Worm (Caenorhabditis elegans): ENCODE measurements around the gene tmem-132.
"Not testable (repeated sequence)": the region's sequence is repeated elsewhere in the genome, so short reads cannot be mapped to it uniquely, and the experiment has no call there.

The tmem-132 gene

DNA sequence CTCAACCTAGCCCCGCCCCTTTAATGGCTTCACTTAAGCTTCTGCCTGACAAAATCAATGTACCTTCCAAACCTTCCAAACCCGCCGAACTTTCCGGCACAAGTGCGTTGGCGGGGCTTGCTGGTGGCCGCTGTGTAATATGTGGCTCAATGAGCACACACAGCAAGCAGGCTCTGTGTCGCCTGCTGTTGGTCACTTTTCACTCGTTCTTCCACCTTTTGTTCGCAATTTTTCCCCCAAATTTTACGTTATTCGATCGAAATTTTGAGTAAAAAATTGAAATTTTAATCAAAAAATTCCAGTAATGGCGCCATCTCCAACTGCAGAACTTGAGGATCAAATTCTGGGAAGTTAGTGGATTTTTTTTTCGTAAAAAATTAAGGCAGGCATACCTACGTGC is 15.8 kb downstream of the tmem-132 start, which contains the start of gene set-27:
TSS of gene set-27 (plus strand) at position 301 of the 400 bp plus-strand sequence.
- TF ChIP-seq nhr-23 (tag; optimal IDR thresholded peaks at IDR 0.05) (no peak), elt-1 (tag; optimal IDR thresholded peaks at IDR 0.05) (no peak), nhr-129 (tag; optimal IDR thresholded peaks at IDR 0.05) (no peak), nhr-10 (tag; optimal IDR thresholded peaks at IDR 0.05) (no peak), unc-62 (GFP tag; optimal IDR thresholded peaks at IDR 0.05) (no peak), aly-2 (tag; optimal IDR thresholded peaks at IDR 0.05) (no peak)

DNA sequence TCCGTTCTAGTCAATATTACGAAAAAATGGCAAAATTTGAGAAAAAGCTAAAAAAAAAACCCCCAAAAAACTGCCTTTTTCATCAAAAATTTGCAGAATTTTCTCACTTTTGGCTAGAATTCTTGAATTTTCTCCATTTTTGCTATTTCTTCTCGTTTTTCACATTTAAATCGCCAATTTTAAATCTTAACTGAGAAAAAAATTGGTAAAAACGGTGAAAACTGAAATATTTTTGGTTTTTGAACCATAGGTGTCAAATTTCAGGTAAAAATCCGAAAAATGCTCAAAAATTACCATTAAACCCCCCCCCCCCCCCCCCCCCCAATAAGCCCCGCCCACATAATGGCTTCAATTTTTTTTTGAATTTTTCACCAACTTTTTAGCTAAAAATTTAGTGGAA is 17.1 kb downstream of the tmem-132 start, which contains the start of gene cox-6B:
TSS of gene cox-6B (plus strand) at position 301 of the 400 bp plus-strand sequence.
- not testable (repeated sequence) for TF ChIP-seq unc-62 (GFP tag; optimal IDR thresholded peaks at IDR 0.05); nhr-237 (tag; optimal IDR thresholded peaks at IDR 0.05); nhr-11 (tag; optimal IDR thresholded peaks at IDR 0.05)

DNA sequence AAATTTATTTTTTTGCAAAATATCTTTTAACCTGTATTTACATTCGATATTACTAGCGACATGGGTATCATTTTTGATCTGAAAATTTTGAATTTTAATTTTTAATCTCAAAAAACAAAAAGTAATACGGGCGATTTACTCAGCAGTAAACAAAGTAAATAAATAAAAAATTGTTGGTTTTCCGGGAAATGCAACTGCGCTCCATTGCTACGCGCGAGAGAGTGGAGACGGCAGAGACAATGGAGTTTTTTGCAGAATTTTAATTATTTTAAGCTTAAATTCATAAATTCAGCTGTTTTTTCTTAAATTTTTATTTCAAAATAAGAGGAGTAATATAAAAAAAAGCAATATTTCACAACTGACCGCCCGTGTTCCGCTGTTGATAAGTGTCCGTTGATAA is 17.7 kb downstream of the tmem-132 start, which contains the start of gene slc-30A9:
TSS of gene slc-30A9 (minus strand) at position 78 of the 400 bp plus-strand sequence.
- TF ChIP-seq nhr-10 (tag; optimal IDR thresholded peaks at IDR 0.05) = no peak
- no peak for TF ChIP-seq sem-4 (tag; optimal IDR thresholded peaks at IDR 0.05)
- peak; percentile 65 for TF ChIP-seq C34F6.9 (tag; optimal IDR thresholded peaks at IDR 0.05)
- peak; percentile 35 for TF ChIP-seq lin-13 (GFP tag; optimal IDR thresholded peaks at IDR 0.05)
- peak; percentile 23 for TF ChIP-seq crh-2 (tag; optimal IDR thresholded peaks at IDR 0.05)
- TF ChIP-seq F13H6.1 (tag; optimal IDR thresholded peaks at IDR 0.05) = peak; percentile 4
- TF ChIP-seq sma-9 (GFP tag; optimal IDR thresholded peaks at IDR 0.05) = no peak
- TF ChIP-seq sma-9 (tag; optimal IDR thresholded peaks at IDR 0.05) = no peak
- no peak for TF ChIP-seq R02D3.7 (tag; optimal IDR thresholded peaks at IDR 0.05)
- TF ChIP-seq unc-55 (GFP tag; optimal IDR thresholded peaks at IDR 0.05) = peak; percentile 72
- peak; percentile 23 to 67 for TF ChIP-seq lsy-2 (tag; optimal IDR thresholded peaks at IDR 0.05)

DNA sequence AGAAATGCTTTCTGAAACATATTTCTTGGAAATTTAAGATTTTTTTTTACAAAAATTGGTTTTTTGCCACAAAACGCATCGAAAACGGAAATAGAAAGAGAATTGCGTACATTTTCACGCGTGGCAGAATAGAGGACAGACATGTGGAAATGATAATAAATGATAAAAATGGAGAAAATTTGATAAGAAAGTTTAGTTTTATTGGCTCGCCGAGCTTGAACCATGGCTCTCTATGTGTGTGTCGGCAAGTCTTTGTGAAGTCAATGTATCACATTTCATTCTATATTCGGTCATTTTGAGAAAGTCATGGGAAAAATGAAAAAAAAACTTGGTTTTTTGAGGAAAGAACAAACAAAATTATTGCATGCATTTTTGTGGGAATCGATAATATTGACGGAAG is 29.0 kb downstream of the tmem-132 start:
- peak; percentile 69 for TF ChIP-seq fos-1 (tag; optimal IDR thresholded peaks at IDR 0.05)
- TF ChIP-seq crh-2 (tag; optimal IDR thresholded peaks at IDR 0.05) = peak; percentile 45
- TF ChIP-seq lsy-2 (tag; optimal IDR thresholded peaks at IDR 0.05) = no peak

DNA sequence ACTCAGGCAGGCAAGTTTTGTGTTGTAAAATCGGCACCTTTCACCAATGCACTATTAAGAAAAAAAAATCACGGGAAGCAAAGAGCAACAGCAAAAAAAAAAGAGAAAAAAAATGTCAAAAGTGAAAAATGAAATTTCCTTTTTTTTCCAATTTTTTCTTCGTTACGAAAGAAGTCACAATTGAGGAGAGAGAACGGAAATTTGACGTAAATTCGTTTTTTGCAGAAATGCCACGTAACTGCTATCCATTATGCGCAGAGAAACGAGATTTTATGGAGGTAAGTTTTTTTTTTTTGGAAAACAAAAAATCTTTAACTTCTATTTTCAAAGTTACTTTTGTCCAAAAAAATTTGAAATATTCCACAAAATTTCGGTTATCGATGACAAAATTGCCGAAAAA is 29.8 kb downstream of the tmem-132 start:
- TF ChIP-seq skn-1 (tag; optimal IDR thresholded peaks at IDR 0.05) (no peak), crh-2 (tag; optimal IDR thresholded peaks at IDR 0.05) (peak; percentile 7)

DNA sequence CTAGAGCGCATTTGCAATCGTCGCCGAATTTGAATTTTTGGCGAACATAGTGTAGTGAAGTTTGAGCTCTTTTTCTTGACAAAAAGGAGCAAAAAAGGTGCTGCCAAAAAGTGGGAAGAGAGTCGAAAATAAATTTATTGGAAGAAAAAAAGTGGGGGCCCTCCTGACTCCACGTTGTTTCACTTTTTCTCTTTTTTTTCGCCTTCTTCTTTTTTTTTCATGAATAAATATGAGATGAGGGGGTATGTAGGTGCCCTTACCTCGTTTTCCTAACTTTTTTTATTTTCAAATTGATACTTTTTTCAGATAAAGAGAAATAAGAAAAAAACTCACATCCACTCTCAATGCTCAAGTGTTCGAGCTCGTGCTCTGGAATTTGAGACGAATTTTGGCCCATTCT is 30.4 kb downstream of the tmem-132 start, which contains the start of the genes Y71H2AL.2, Y71H2AL.4 and pbo-1:
TSS of gene Y71H2AL.2 (plus strand) at position 301 of the 400 bp plus-strand sequence.
TSS of gene Y71H2AL.4 (plus strand) at position 345 of the 400 bp plus-strand sequence.
TSS of gene pbo-1 (minus strand) at position 400 of the 400 bp plus-strand sequence.
- no peak for TF ChIP-seq alr-1 (tag; optimal IDR thresholded peaks at IDR 0.05)
- TF ChIP-seq skn-1 (tag; optimal IDR thresholded peaks at IDR 0.05) = no peak
- TF ChIP-seq nhr-23 (tag; optimal IDR thresholded peaks at IDR 0.05) = no peak
- TF ChIP-seq lsy-2 (tag; optimal IDR thresholded peaks at IDR 0.05) = no peak
- TF ChIP-seq sem-4 (tag; optimal IDR thresholded peaks at IDR 0.05) = no peak
- no peak for TF ChIP-seq blmp-1 (tag; optimal IDR thresholded peaks at IDR 0.05; ENCODE audit: insufficient read depth)

DNA sequence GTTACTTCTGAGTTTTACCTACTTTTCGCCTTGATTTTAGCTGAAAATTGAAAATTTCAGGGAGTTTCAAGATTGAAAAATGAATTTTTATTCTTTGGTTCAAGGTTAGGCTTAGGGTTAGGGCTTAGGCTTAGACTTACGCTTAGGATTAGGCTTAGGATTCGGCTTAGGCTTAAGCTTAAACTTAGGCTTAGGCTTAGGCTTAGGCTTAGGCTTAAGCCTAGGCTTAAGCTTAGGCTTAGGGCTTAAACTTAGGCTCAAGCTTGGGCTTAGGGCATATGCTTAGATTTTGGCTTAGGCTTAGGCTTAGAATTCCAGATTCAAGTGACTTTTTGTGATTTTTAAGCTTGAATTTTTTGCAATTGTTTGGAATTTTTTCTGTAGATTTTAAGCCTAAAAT is 33.0 kb downstream of the tmem-132 start:
- TF ChIP-seq lsy-2 (tag; optimal IDR thresholded peaks at IDR 0.05) = no peak
- TF ChIP-seq nhr-21 (tag; optimal IDR thresholded peaks at IDR 0.05) = no peak
- TF ChIP-seq nhr-23 (tag; optimal IDR thresholded peaks at IDR 0.05) = no peak
- no peak for TF ChIP-seq aly-2 (tag; optimal IDR thresholded peaks at IDR 0.05)
- TF ChIP-seq unc-39 (tag; optimal IDR thresholded peaks at IDR 0.05) = no peak

DNA sequence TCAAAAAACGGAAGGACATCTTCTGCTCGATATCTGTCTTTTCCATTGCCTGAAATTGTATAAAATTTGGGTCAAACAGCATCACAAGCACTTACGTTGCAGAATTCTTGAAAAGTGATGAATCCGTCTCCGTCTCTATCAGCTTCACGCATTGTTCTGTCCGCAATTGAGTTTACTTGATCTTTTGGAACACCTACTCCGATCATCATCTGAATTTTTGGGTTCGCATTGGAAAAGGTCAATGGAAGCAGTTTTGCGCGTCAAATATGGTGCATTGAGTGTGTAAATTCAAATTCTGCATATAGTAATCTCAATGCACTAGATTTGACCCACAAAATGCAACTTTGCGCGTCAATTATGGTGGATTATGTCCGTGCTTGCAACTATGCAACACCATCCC is 34.9 kb downstream of the tmem-132 start:
- no peak for TF ChIP-seq peb-1 (tag; optimal IDR thresholded peaks at IDR 0.05)
- TF ChIP-seq lin-39 (tag; optimal IDR thresholded peaks at IDR 0.05) = no peak
- TF ChIP-seq nhr-129 (tag; optimal IDR thresholded peaks at IDR 0.05) = no peak
- no peak for TF ChIP-seq skn-1 (tag; optimal IDR thresholded peaks at IDR 0.05)

Data from whole organism, L2 larva.